Worm (Caenorhabditis elegans) whole organism, early embryonic: ENCODE data around the gene T20F7.3.

Experiments
- B0310.2 ChIP-seq: sonication (generic microtip); optimal IDR thresholded peaks from 2 replicates; lab custom pipeline; 2016; ENCODE audit warnings: mild to moderate bottlenecking, missing genetic modification characterization, missing compliant biosample characterization
- ama-1 ChIP-seq: fragments of 150-350 bp; optimal IDR thresholded peaks from 2 replicates; lab custom pipeline; 2014
- ceh-13 ChIP-seq: fragments of 200-800 bp; sonication (Bioruptor generic); optimal IDR thresholded peaks from 2 replicates; lab custom pipeline; 2018; ENCODE audit warnings: mild to moderate bottlenecking, missing genetic modification characterization, missing compliant biosample characterization
- ceh-36 ChIP-seq: sonication (generic microtip); optimal IDR thresholded peaks from 2 replicates; lab custom pipeline; 2016; ENCODE audit warnings: missing genetic modification characterization, inconsistent platforms, missing compliant biosample characterization
- flt-1 ChIP-seq: fragments of 200-800 bp; sonication (Bioruptor generic); IDR thresholded peaks from 2 replicates; pipeline ENCODE4 v1.3.6; 2022; ENCODE audit warnings: missing genetic modification characterization, missing compliant biosample characterization
- hmbx-1 ChIP-seq: sonication (generic microtip); optimal IDR thresholded peaks from 2 replicates; lab custom pipeline; 2016; ENCODE audit warnings: mild to moderate bottlenecking, missing genetic modification characterization, missing compliant biosample characterization
- hnd-1 ChIP-seq: sonication (generic microtip); optimal IDR thresholded peaks from 2 replicates; lab custom pipeline; 2016; ENCODE audit warnings: missing genetic modification characterization, missing compliant biosample characterization
- pes-1 ChIP-seq: fragments of 200-800 bp; sonication (Bioruptor generic); IDR thresholded peaks from 2 replicates; pipeline ENCODE4 v1.3.6; 2022; ENCODE audit warnings: missing genetic modification reagents, missing genetic modification characterization, missing compliant biosample characterization
- scrt-1 ChIP-seq: fragments of 200-800 bp; sonication (Bioruptor generic); IDR thresholded peaks from 2 replicates; pipeline ENCODE4 v1.3.6; 2022; ENCODE audit warnings: missing genetic modification characterization, missing compliant biosample characterization
- tbx-11 ChIP-seq: fragments of 200-800 bp; sonication (Bioruptor generic); IDR thresholded peaks from 2 replicates; pipeline ENCODE4 v1.3.6; 2022; ENCODE audit warnings: missing genetic modification characterization, missing compliant biosample characterization
- tbx-37 ChIP-seq: fragments of 200-800 bp; sonication (Bioruptor generic); conservative IDR thresholded peaks from 2 replicates; pipeline ENCODE4 v1.3.6; 2022; ENCODE audit warnings: missing genetic modification reagents, missing genetic modification characterization, missing compliant biosample characterization

ce11 chrX:16826500-16826899, 33.7 kb upstream of the T20F7.3 start:
- no peak for TF ChIP-seq hnd-1 (tag; lab: Kevin White, UChicago)
- TF ChIP-seq flt-1 (GFP tag; lab: Robert Waterston, UW): no peak
- TF ChIP-seq hmbx-1 (tag; lab: Kevin White, UChicago): no peak
- no peak for TF ChIP-seq tbx-37 (GFP tag; lab: Robert Waterston, UW)
- no peak for TF ChIP-seq ama-1 (lab: Kevin White, UChicago)
- no peak for TF ChIP-seq scrt-1 (GFP tag; lab: Robert Waterston, UW)
- TF ChIP-seq tbx-11 (GFP tag; lab: Robert Waterston, UW): no peak
- no peak for TF ChIP-seq pes-1 (GFP tag; lab: Robert Waterston, UW)
- no peak for TF ChIP-seq ceh-36 (tag; lab: Kevin White, UChicago)
- no peak for TF ChIP-seq ceh-13 (GFP tag; lab: Kevin White, UChicago)
- no peak for TF ChIP-seq B0310.2 (tag; lab: Kevin White, UChicago)
